Fruit fly (Drosophila melanogaster) whole organism, pupa: ENCODE measurements around the gene CG9988.

Experiments used
- CG10348 ChIP-seq: fragments of 200-800 bp; sonication (Bioruptor generic); IDR thresholded peaks from 2 replicates; pipeline ENCODE4 v1.3.6; 2022; ENCODE audit warnings: missing biosample characterization, missing genetic modification characterization
- CG12605 ChIP-seq: fragments of 200-800 bp; sonication (Bioruptor generic); IDR thresholded peaks from 2 replicates; pipeline ENCODE4 v1.3.6; 2022; ENCODE audit warnings: missing biosample characterization, missing genetic modification characterization
- CG13204 ChIP-seq: fragments of 200-800 bp; sonication (Bioruptor generic); optimal IDR thresholded peaks from 2 replicates; lab custom pipeline; 2018; ENCODE audit warnings: missing biosample characterization, mild to moderate bottlenecking, missing genetic modification characterization, moderate library complexity
- CG14655 ChIP-seq: fragments of 200-800 bp; sonication (Bioruptor generic); optimal IDR thresholded peaks from 3 replicates; lab custom pipeline; 2017; ENCODE audit warnings: mild to moderate bottlenecking, missing biosample characterization, missing genetic modification reagents, missing genetic modification characterization
- CG15710 ChIP-seq: fragments of 200-800 bp; sonication (Bioruptor generic); optimal IDR thresholded peaks from 2 replicates; lab custom pipeline; 2018; ENCODE audit warnings: missing biosample characterization, mild to moderate bottlenecking, missing genetic modification characterization, moderate library complexity
- CG17806 ChIP-seq: fragments of 200-800 bp; sonication (Bioruptor generic); optimal IDR thresholded peaks from 2 replicates; lab custom pipeline; 2018; ENCODE audit warnings: missing biosample characterization, mild to moderate bottlenecking, missing genetic modification characterization, moderate library complexity
- CG32121 ChIP-seq: fragments of 200-800 bp; sonication (Bioruptor generic); IDR thresholded peaks from 2 replicates; pipeline ENCODE4 v1.3.6; 2022; ENCODE audit warnings: missing biosample characterization, missing genetic modification characterization
- CG34367 ChIP-seq: fragments of 200-800 bp; sonication (Bioruptor generic); optimal IDR thresholded peaks from 2 replicates; lab custom pipeline; 2018; ENCODE audit warnings: missing biosample characterization, mild to moderate bottlenecking, missing genetic modification characterization
- CG4496 ChIP-seq: fragments of 200-800 bp; sonication (Bioruptor generic); IDR thresholded peaks from 3 replicates; pipeline ENCODE4 v1.3.6; 2022; ENCODE audit warnings: missing biosample characterization, missing genetic modification characterization
- CG8159 ChIP-seq: fragments of 200-800 bp; sonication (Bioruptor generic); optimal IDR thresholded peaks from 3 replicates; lab custom pipeline; 2018; ENCODE audit warnings: missing biosample characterization, mild to moderate bottlenecking, missing genetic modification characterization, moderate library complexity
- CG8301 ChIP-seq: fragments of 200-800 bp; sonication (Bioruptor generic); optimal IDR thresholded peaks from 2 replicates; lab custom pipeline; 2018; ENCODE audit warnings: missing biosample characterization, mild to moderate bottlenecking, missing genetic modification characterization
- CG9948 ChIP-seq: fragments of 200-800 bp; sonication (Bioruptor generic); optimal IDR thresholded peaks from 2 replicates; lab custom pipeline; 2018; ENCODE audit warnings: missing biosample characterization, mild to moderate bottlenecking, missing genetic modification characterization, moderate library complexity
- D1 ChIP-seq: fragments of 200-800 bp; sonication (Bioruptor generic); optimal IDR thresholded peaks from 2 replicates; lab custom pipeline; 2018; ENCODE audit warnings: missing biosample characterization, mild to moderate bottlenecking, missing genetic modification characterization, moderate library complexity
- EcR ChIP-seq: fragments of 200-800 bp; sonication (Bioruptor generic); optimal IDR thresholded peaks from 3 replicates; lab custom pipeline; 2019; ENCODE audit warnings: missing biosample characterization, missing genetic modification characterization, mild to moderate bottlenecking, moderate library complexity, missing genetic modification reagents
- Ets98B ChIP-seq: fragments of 200-800 bp; sonication (Bioruptor generic); IDR thresholded peaks from 2 replicates; pipeline ENCODE4 v1.3.6; 2022; ENCODE audit warnings: missing biosample characterization, missing genetic modification characterization
- Pif1A ChIP-seq: fragments of 200-800 bp; sonication (Bioruptor generic); optimal IDR thresholded peaks from 3 replicates; lab custom pipeline; 2016; ENCODE audit warnings: missing biosample characterization, missing genetic modification characterization
- Pif1B ChIP-seq: fragments of 200-800 bp; sonication (Bioruptor generic); optimal IDR thresholded peaks from 3 replicates; lab custom pipeline; 2016; ENCODE audit warnings: missing biosample characterization, missing genetic modification characterization
- Snoo ChIP-seq: fragments of 200-800 bp; sonication (Bioruptor generic); optimal IDR thresholded peaks from 3 replicates; lab custom pipeline; 2017; ENCODE audit warnings: missing biosample characterization, mild to moderate bottlenecking, missing genetic modification characterization, inconsistent platforms
- fd96Ca ChIP-seq: fragments of 200-800 bp; sonication (Bioruptor generic); IDR thresholded peaks from 3 replicates; pipeline ENCODE4 v1.3.6; 2022; ENCODE audit warnings: missing biosample characterization, missing genetic modification characterization
- gl ChIP-seq: fragments of 200-800 bp; sonication (Bioruptor generic); optimal IDR thresholded peaks from 2 replicates; lab custom pipeline; 2018; ENCODE audit warnings: missing biosample characterization, mild to moderate bottlenecking, missing genetic modification characterization
- rn ChIP-seq: fragments of 200-800 bp; sonication (Bioruptor generic); IDR thresholded peaks from 2 replicates; pipeline ENCODE4 v1.3.6; 2022; ENCODE audit warnings: missing biosample characterization, missing genetic modification characterization

Gene CG9988

DNA sequence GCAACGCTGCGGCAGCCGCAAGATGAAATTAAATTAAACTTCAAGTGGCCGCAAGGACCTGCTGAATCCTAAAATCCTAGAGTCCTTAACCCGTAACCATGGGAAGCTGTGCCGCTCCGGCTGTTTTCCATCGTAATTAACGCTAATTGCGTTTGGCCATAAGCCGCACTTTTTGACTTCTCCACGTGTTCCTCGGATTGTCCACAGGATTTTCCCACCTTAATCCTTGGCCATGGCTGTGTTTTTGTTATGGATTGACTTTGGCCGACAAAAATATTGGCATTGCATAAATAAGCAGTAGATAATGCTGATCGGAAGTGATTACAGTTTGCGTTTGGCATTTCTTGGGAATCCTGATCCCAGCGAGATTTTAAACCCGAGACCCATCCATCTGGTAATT, 39.9 kb upstream of the CG9988 start:
- TF ChIP-seq Ets98B (GFP tag; lab: Robert Waterston, UW) (no peak), CG10348 (GFP tag; lab: Robert Waterston, UW) (no peak), gl (tag; lab: Kevin White, UChicago) (no peak), Snoo (tag; lab: Kevin White, UChicago) (no peak), CG14655 (no peak), CG4496 (GFP tag; lab: Robert Waterston, UW) (no peak), CG9948 (tag; lab: Kevin White, UChicago) (no peak), CG8301 (no peak), CG12605 (no peak), CG17806 (no peak), Pif1B (GFP tag; lab: Kevin White, UChicago) (no peak)

- no peak for TF ChIP-seq CG9948 (tag; lab: Kevin White, UChicago)
These were observed 38.7 kb upstream of the CG9988 start for dm6 chr3R:28597527-28597926.

DNA sequence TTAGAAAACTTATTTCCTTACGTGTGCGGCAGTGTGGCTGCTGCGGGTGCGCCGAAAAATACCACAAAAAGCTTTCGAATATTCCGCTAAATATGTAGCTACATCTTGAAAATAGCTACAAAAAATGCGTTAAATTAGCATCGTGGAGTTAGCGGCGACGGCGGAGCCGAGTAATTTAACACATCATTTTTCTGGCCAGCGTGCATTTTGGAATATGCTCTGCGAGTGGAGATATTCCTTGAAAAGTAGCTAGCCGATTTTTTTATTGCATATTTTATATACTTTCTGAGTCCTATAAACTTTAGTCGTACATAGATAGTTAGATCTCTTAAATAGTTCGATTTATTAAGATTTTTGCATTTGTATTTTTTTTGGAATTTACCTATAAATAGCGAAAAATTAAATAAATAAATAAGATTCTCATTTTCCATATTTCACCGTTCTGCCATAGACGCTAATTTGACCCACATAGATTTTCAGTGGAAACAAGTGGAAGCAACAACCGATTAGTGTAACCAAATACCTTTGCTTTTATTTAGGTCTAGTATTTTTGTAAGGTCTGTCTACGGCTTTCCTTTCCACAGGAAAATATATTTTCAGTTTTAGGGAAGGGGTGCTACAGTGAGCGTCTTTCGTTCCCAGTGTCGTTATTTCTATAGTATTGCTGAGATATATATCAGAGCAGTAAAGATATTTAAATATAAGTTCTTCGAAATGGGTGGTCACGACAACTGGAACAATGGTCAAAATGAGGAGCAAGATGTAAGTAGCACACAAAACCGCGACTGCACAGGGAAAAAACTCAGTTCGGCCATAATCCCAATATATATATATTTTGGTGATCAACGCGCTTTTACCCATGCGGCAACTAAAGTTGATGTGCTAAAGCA, 36.7 kb upstream of the CG9988 start, which contains the start of the genes Noa36 and Hrb98DE:
Gene Noa36 (minus strand): TSS at position 51 of the 890 bp plus-strand sequence.
Gene Hrb98DE (plus strand): TSS at position 597 of the 890 bp plus-strand sequence.
- TF ChIP-seq CG10348 (GFP tag; lab: Robert Waterston, UW) (no peak), CG15710 (tag; lab: Kevin White, UChicago) (peak; percentile 29), D1 (tag; lab: Kevin White, UChicago) (no peak), Snoo (tag; lab: Kevin White, UChicago) (peak; percentile 14), CG32121 (0 out of 2 replicates have a peak, but pooled peaks have one; percentile 8), Ets98B (GFP tag; lab: Robert Waterston, UW) (no peak), CG12605 (no peak), CG4496 (GFP tag; lab: Robert Waterston, UW) (no peak), gl (tag; lab: Kevin White, UChicago) (no peak), CG8301 (no peak), CG17806 (no peak)
- TF ChIP-seq, all 21 proteins: peak for 3

dm6 chr3R:28600144-28600792, 35.9 kb upstream of the CG9988 start:
- TF ChIP-seq D1 (tag; lab: Kevin White, UChicago): no peak
- no peak for TF ChIP-seq CG14655
- TF ChIP-seq Pif1A: no peak
- TF ChIP-seq CG32121: 0 out of 2 replicates have a peak, but pooled peaks have one; percentile 15
- TF ChIP-seq Ets98B (GFP tag; lab: Robert Waterston, UW): 0 out of 2 replicates have a peak, but pooled peaks have one; percentile 6
- TF ChIP-seq EcR (GFP tag; lab: Kevin White, UChicago): peak; percentile 5
- no peak for TF ChIP-seq CG17806
- no peak for TF ChIP-seq gl (tag; lab: Kevin White, UChicago)
- no peak for TF ChIP-seq CG10348 (GFP tag; lab: Robert Waterston, UW)
- TF ChIP-seq Pif1B (GFP tag; lab: Kevin White, UChicago): no peak
- TF ChIP-seq fd96Ca (GFP tag; lab: Robert Waterston, UW): 0 out of 3 replicates have a peak, but pooled peaks have one; percentile 16
- TF ChIP-seq CG9948 (tag; lab: Kevin White, UChicago): no peak
- TF ChIP-seq CG12605: no peak
- TF ChIP-seq CG8159 (tag; lab: Kevin White, UChicago): no peak
- no peak for TF ChIP-seq CG4496 (GFP tag; lab: Robert Waterston, UW)
- no peak for TF ChIP-seq CG8301
- no peak for TF ChIP-seq Snoo (tag; lab: Kevin White, UChicago)
- TF ChIP-seq CG15710 (tag; lab: Kevin White, UChicago): no peak
- TF ChIP-seq CG34367 (tag; lab: Kevin White, UChicago): no peak
- TF ChIP-seq CG13204: no peak
- no peak for TF ChIP-seq rn (GFP tag; lab: Robert Waterston, UW)

DNA sequence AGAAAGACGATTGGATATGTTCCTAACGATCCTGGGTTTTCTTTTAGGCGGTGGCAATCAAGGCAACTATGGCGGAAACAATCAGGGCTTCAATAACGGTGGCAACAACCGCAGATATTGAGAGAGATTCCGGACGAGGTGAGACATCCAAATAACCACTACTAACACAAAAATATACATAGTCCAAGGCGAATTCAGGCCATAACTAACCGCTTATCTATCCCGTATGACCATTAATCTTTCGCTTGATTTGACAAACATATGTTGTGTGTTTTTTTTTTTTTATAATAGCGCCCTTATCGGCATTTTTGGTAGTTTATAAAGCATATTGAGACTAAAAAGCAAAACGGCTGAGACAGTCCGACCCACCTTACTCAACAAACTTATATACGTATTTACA, 32.6 kb upstream of the CG9988 start:
- TF ChIP-seq Snoo (tag; lab: Kevin White, UChicago): no peak
- no peak for TF ChIP-seq Ets98B (GFP tag; lab: Robert Waterston, UW)
- no peak for TF ChIP-seq CG13204
- no peak for TF ChIP-seq CG12605
- TF ChIP-seq CG9948 (tag; lab: Kevin White, UChicago): no peak
- no peak for TF ChIP-seq CG17806
- TF ChIP-seq CG8159 (tag; lab: Kevin White, UChicago): no peak
- TF ChIP-seq CG4496 (GFP tag; lab: Robert Waterston, UW): no peak
- no peak for TF ChIP-seq gl (tag; lab: Kevin White, UChicago)
- no peak for TF ChIP-seq Pif1A
- TF ChIP-seq fd96Ca (GFP tag; lab: Robert Waterston, UW): no peak
- no peak for TF ChIP-seq rn (GFP tag; lab: Robert Waterston, UW)
- no peak for TF ChIP-seq CG10348 (GFP tag; lab: Robert Waterston, UW)
- TF ChIP-seq CG15710 (tag; lab: Kevin White, UChicago): no peak
- TF ChIP-seq CG32121: no peak

- TF ChIP-seq EcR (GFP tag; lab: Kevin White, UChicago): no peak
- no peak for TF ChIP-seq CG10348 (GFP tag; lab: Robert Waterston, UW)
- no peak for TF ChIP-seq Ets98B (GFP tag; lab: Robert Waterston, UW)
- no peak for TF ChIP-seq CG34367 (tag; lab: Kevin White, UChicago)
- no peak for TF ChIP-seq CG15710 (tag; lab: Kevin White, UChicago)
- TF ChIP-seq CG17806: no peak
- no peak for TF ChIP-seq Snoo (tag; lab: Kevin White, UChicago)
These were observed 30.4 kb upstream of the CG9988 start, which contains the start of gene CG9986 for dm6 chr3R:28605835-28606234. Gene CG9986, plus strand, starts transcription at chr3R:28606079.
